Worm (Caenorhabditis elegans) whole organism, late embryonic: ENCODE data around the gene dhp-2.

ENCODE experiments used
- K02D7.2 ChIP-seq: sonication (generic microtip); optimal IDR thresholded peaks from 2 replicates; lab custom pipeline; 2017; ENCODE audit warnings: mild to moderate bottlenecking, missing genetic modification characterization, missing compliant biosample characterization
- ceh-18 ChIP-seq: sonication (generic microtip); optimal IDR thresholded peaks from 2 replicates; lab custom pipeline; 2016; ENCODE audit warnings: missing genetic modification characterization, missing compliant biosample characterization
- ceh-19 ChIP-seq: fragments of 200-800 bp; sonication (Bioruptor generic); optimal IDR thresholded peaks from 2 replicates; lab custom pipeline; 2018; ENCODE audit warnings: mild to moderate bottlenecking, missing genetic modification characterization, missing compliant biosample characterization
- ceh-22 ChIP-seq: sonication (generic microtip); optimal IDR thresholded peaks from 2 replicates; lab custom pipeline; 2017; ENCODE audit warnings: missing biosample characterization, missing genetic modification characterization
- dmd-4 ChIP-seq: sonication (generic microtip); optimal IDR thresholded peaks from 2 replicates; lab custom pipeline; 2016; ENCODE audit warnings: borderline replicate concordance, missing genetic modification characterization, missing compliant biosample characterization
- lim-6 ChIP-seq: sonication (generic microtip); optimal IDR thresholded peaks from 2 replicates; lab custom pipeline; 2016; ENCODE audit warnings: missing genetic modification characterization, missing compliant biosample characterization
- nfya-1 ChIP-seq: sonication (generic microtip); optimal IDR thresholded peaks from 2 replicates; lab custom pipeline; 2017; ENCODE audit warnings: missing genetic modification characterization, mild to moderate bottlenecking, missing compliant biosample characterization, antibody characterized with exemption, moderate library complexity
- nhr-11 ChIP-seq: fragments of 150-350 bp; optimal IDR thresholded peaks from 2 replicates; lab custom pipeline; 2014; ENCODE audit warnings: missing biosample characterization, missing genetic modification characterization
- odd-2 ChIP-seq: sonication (generic microtip); optimal IDR thresholded peaks from 2 replicates; lab custom pipeline; 2017; ENCODE audit warnings: antibody characterized with exemption, mild to moderate bottlenecking, missing genetic modification characterization, missing compliant biosample characterization
- pha-4 ChIP-seq: fragments of 150-350 bp; optimal IDR thresholded peaks from 2 replicates; lab custom pipeline; 2018; ENCODE audit warnings: missing biosample characterization, missing genetic modification reagents, missing genetic modification characterization
- tbx-2 ChIP-seq: sonication (generic microtip); optimal IDR thresholded peaks from 2 replicates; lab custom pipeline; 2016; ENCODE audit warnings: missing genetic modification characterization, missing compliant biosample characterization
- tbx-7 ChIP-seq: sonication (generic microtip); optimal IDR thresholded peaks from 2 replicates; lab custom pipeline; 2016; ENCODE audit warnings: missing genotype, missing genetic modification characterization, missing compliant biosample characterization
- unc-55 ChIP-seq: sonication (generic microtip); optimal IDR thresholded peaks from 2 replicates; lab custom pipeline; 2017; ENCODE audit warnings: missing biosample characterization, missing genetic modification reagents, missing genetic modification characterization

DNA sequence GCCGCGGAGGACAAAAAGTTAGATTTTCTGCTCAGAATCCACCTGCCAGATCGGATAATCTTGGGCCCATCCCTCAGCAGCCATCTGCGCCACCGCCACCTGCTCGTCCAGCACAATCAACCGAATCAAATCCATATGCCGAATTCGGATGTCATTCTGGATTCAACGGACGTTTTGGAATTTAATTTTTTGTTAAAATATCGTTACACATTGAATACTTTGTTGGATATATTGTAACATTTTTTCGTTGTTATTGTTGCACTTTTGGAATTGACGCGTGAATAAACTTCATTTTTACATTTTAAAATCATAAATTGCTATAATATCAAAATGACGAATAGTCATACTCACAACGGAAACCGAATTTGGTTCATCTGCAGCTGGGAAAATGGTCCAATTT is 44.3 kb upstream of the dhp-2 start, which contains the start of gene spe-29:
- TF ChIP-seq K02D7.2 (tag; lab: Kevin White, UChicago) (no peak), nfya-1 (tag; lab: Kevin White, UChicago) (no peak), ceh-19 (GFP tag; lab: Kevin White, UChicago) (no peak), ceh-18 (no peak), pha-4 (tag; lab: Kevin White, UChicago) (no peak), lim-6 (tag; lab: Kevin White, UChicago) (no peak), ceh-22 (tag; lab: Kevin White, UChicago) (no peak), unc-55 (no peak), tbx-7 (no peak), odd-2 (tag; lab: Kevin White, UChicago) (no peak), tbx-2 (no peak), nhr-11 (tag; lab: Kevin White, UChicago) (no peak), dmd-4 (tag; lab: Kevin White, UChicago) (no peak)
